Worm (Caenorhabditis elegans) whole organism, L1 larva: ENCODE results near the gene mrps-14.

Source experiments
- C16A3.4 ChIP-seq: fragments of 150-350 bp; optimal IDR thresholded peaks from 2 replicates; lab custom pipeline; 2014; ENCODE audit warnings: missing biosample characterization, missing genetic modification characterization
- Y116A8C.19 ChIP-seq: sonication (generic microtip); optimal IDR thresholded peaks from 2 replicates; lab custom pipeline; 2016; ENCODE audit warnings: missing compliant biosample characterization, missing genetic modification characterization, borderline replicate concordance
- blmp-1 ChIP-seq: fragments of 150-350 bp; optimal IDR thresholded peaks from 2 replicates; lab custom pipeline; 2014; ENCODE audit warnings: missing biosample characterization, missing genetic modification characterization
- ceh-63 ChIP-seq: fragments of 200-800 bp; sonication (Bioruptor generic); optimal IDR thresholded peaks from 2 replicates; lab custom pipeline; 2018; ENCODE audit warnings: mild to moderate bottlenecking, missing genetic modification characterization, missing compliant biosample characterization
- ceh-82 ChIP-seq, 3 experiments: fragments of 150-350 bp in 1 of 3; sonication (generic microtip) in 2 of 3; optimal IDR thresholded peaks; 2 replicates each; lab custom pipeline; 2014 to 2017; ENCODE audit warnings: missing biosample characterization in 3 of 3, missing genetic modification characterization in 3 of 3
- ceh-90 ChIP-seq: sonication (generic microtip); optimal IDR thresholded peaks from 2 replicates; lab custom pipeline; 2016; ENCODE audit warnings: missing genetic modification characterization, missing compliant biosample characterization
- dsc-1 ChIP-seq: sonication (generic microtip); optimal IDR thresholded peaks from 2 replicates; lab custom pipeline; 2016; ENCODE audit warnings: mild to moderate bottlenecking, missing genetic modification characterization, missing compliant biosample characterization
- efl-1 ChIP-seq, 4 experiments: fragments of 150-350 bp; optimal IDR thresholded peaks in 3 of 4; peaks in 1 of 4; 1 replicate in 1 of 4; 2 replicates in 3 of 4; lab custom pipeline; 2014; ENCODE audit warnings: missing biosample characterization in 2 of 4, missing genetic modification characterization in 2 of 4, missing genetic modification reagents in 2 of 4
- egl-13 ChIP-seq: sonication (generic microtip); optimal IDR thresholded peaks from 2 replicates; lab custom pipeline; 2016; ENCODE audit warnings: missing genotype, missing genetic modification reagents, missing genetic modification characterization, missing compliant biosample characterization
- elt-2 ChIP-seq: sonication (generic microtip); optimal IDR thresholded peaks from 2 replicates; lab custom pipeline; 2016; ENCODE audit warnings: missing genetic modification characterization, mild to moderate bottlenecking, inconsistent platforms, missing compliant biosample characterization, missing genetic modification reagents
- elt-3 ChIP-seq, 6 experiments: fragments of 150-350 bp in 1 of 6; sonication (generic microtip); optimal IDR thresholded peaks; 2 replicates each; lab custom pipeline; 2017 to 2018; ENCODE audit warnings: missing biosample characterization in 6 of 6, missing genetic modification characterization in 6 of 6, inconsistent platforms in 1 of 6
- fkh-8 ChIP-seq: sonication (generic microtip); optimal IDR thresholded peaks from 2 replicates; lab custom pipeline; 2016; ENCODE audit warnings: mild to moderate bottlenecking, missing genetic modification characterization, missing compliant biosample characterization
- irx-1 ChIP-seq: sonication (generic microtip); optimal IDR thresholded peaks from 2 replicates; lab custom pipeline; 2016; ENCODE audit warnings: missing genetic modification characterization, missing compliant biosample characterization
- jun-1 ChIP-seq: fragments of 150-350 bp; optimal IDR thresholded peaks from 2 replicates; lab custom pipeline; 2014; ENCODE audit warnings: missing biosample characterization, missing genetic modification reagents, missing genetic modification characterization
- lin-14 ChIP-seq: fragments of 200-800 bp; sonication (Bioruptor generic); optimal IDR thresholded peaks from 2 replicates; lab custom pipeline; 2018; ENCODE audit warnings: mild to moderate bottlenecking, missing genetic modification characterization, moderate library complexity, missing compliant biosample characterization
- lin-15B ChIP-seq: fragments of 150-350 bp; sonication (generic microtip); optimal IDR thresholded peaks from 3 replicates; lab custom pipeline; 2014; ENCODE audit warnings: missing biosample characterization, missing genetic modification characterization
- lin-35 ChIP-seq, 2 experiments: fragments of 150-350 bp; optimal IDR thresholded peaks; 2 replicates each; lab custom pipeline; 2014; ENCODE audit warnings: missing biosample characterization in 2 of 2, missing genetic modification characterization in 2 of 2, missing genetic modification reagents in 2 of 2
- lsy-2 ChIP-seq, 2 experiments: fragments of 150-350 bp; optimal IDR thresholded peaks; 2 replicates each; lab custom pipeline; 2014; ENCODE audit warnings: missing biosample characterization in 2 of 2, missing genetic modification characterization in 2 of 2
- mdl-1 ChIP-seq, 2 experiments: fragments of 150-350 bp; optimal IDR thresholded peaks; 2 replicates each; lab custom pipeline; 2014 to 2017; ENCODE audit warnings: missing biosample characterization in 2 of 2, missing genetic modification characterization in 2 of 2, inconsistent platforms in 1 of 2
- nhr-20 ChIP-seq: sonication (generic microtip); optimal IDR thresholded peaks from 2 replicates; lab custom pipeline; 2016; ENCODE audit warnings: mild to moderate bottlenecking, missing genetic modification characterization, missing compliant biosample characterization
- nhr-28 ChIP-seq: fragments of 150-350 bp; optimal IDR thresholded peaks from 2 replicates; lab custom pipeline; 2014; ENCODE audit warnings: missing biosample characterization, missing genetic modification characterization
- nhr-47 ChIP-seq: sonication (generic microtip); optimal IDR thresholded peaks from 2 replicates; lab custom pipeline; 2016; ENCODE audit warnings: mild to moderate bottlenecking, missing genetic modification characterization, moderate library complexity, missing compliant biosample characterization
- nhr-71 ChIP-seq: sonication (generic microtip); optimal IDR thresholded peaks from 2 replicates; lab custom pipeline; 2016; ENCODE audit warnings: mild to moderate bottlenecking, missing genetic modification characterization, moderate library complexity, missing compliant biosample characterization
- rnt-1 ChIP-seq: sonication (generic microtip); optimal IDR thresholded peaks from 2 replicates; lab custom pipeline; 2016; ENCODE audit warnings: mild to moderate bottlenecking, missing genetic modification characterization, moderate library complexity, missing compliant biosample characterization
- snpc-4 ChIP-seq: fragments of 150-350 bp; optimal IDR thresholded peaks from 2 replicates; lab custom pipeline; 2014; ENCODE audit warnings: missing biosample characterization, missing genetic modification characterization
- snu-23 ChIP-seq: sonication (generic microtip); optimal IDR thresholded peaks from 2 replicates; lab custom pipeline; 2016; ENCODE audit warnings: missing genetic modification characterization, missing compliant biosample characterization
- sox-4 ChIP-seq: sonication (generic microtip); optimal IDR thresholded peaks from 2 replicates; lab custom pipeline; 2016; ENCODE audit warnings: missing genetic modification characterization, missing compliant biosample characterization
- sup-37 ChIP-seq: fragments of 200-800 bp; sonication (Bioruptor generic); optimal IDR thresholded peaks from 2 replicates; lab custom pipeline; 2018; ENCODE audit warnings: mild to moderate bottlenecking, missing genetic modification characterization, missing compliant biosample characterization
- tlp-1 ChIP-seq: fragments of 150-350 bp; optimal IDR thresholded peaks from 2 replicates; lab custom pipeline; 2014; ENCODE audit warnings: missing biosample characterization, missing genetic modification characterization
- unc-130 ChIP-seq: fragments of 150-350 bp; optimal IDR thresholded peaks from 2 replicates; lab custom pipeline; 2017; ENCODE audit warnings: missing biosample characterization, missing genetic modification characterization, inconsistent platforms
- ztf-4 ChIP-seq: fragments of 150-350 bp; optimal IDR thresholded peaks from 2 replicates; lab custom pipeline; 2014; ENCODE audit warnings: missing biosample characterization, missing genetic modification characterization

mrps-14 gene

DNA sequence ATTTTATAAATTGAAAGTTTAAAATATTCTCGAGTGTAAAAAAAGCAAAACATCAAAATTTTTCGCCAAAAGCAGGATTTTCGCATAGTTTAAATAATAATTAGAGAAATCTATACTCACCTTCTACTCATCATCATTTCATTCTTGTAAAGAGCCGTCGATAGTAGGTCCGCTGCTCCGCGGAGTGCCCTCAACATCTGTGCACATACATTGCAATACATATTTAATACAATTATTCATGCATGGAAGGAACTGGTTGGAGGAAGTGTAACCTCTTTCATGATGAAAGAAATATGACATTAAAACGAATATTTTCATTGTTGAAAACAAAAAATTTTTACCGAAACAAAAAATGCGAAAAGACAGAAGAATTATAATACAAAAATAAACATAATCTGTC is at the start of gene mrps-14:
mrps-14 (minus strand) TSS at position 197 of the 400 bp plus-strand sequence.
- TF ChIP-seq mdl-1 (tag; optimal IDR thresholded peaks at IDR 0.05; lab: Kevin White, UChicago) = no peak

DNA sequence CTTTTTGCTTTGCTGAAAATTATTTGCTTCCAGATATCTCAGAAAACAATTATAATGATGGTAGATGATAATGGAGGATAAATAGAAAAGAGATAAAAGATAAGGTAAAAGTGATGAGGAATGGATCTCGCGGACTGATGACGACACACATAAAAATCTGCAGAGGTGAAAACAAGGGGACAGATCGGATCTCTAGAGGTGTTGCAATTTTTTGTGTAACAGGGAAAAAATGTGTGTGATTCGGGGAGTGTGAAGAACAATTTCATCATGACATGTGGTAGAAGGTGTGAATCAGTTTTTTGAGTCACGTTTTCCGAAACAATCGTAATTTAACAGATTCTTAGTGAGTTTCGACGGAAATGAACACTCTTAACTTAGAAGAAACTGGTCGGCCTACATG is 46.6 kb upstream of the mrps-14 start:
- no peak for TF ChIP-seq nhr-47
- TF ChIP-seq elt-3 (tag; optimal IDR thresholded peaks at IDR 0.05; lab: Kevin White, UChicago) = peak in 1 of 6 experiments; percentile 29
- peak; percentile 45 for TF ChIP-seq unc-130 (tag; lab: Kevin White, UChicago)
- TF ChIP-seq lin-14 (GFP tag; lab: Kevin White, UChicago) = peak; percentile 67
- TF ChIP-seq rnt-1 (tag; lab: Kevin White, UChicago) = peak; percentile 44
- TF ChIP-seq lsy-2 (tag; optimal IDR thresholded peaks at IDR 0.05; lab: Kevin White, UChicago) = peak in 1 of 2 experiments; percentile 1
- TF ChIP-seq ceh-82 (tag; optimal IDR thresholded peaks at IDR 0.05; lab: Kevin White, UChicago) = no peak
- TF ChIP-seq blmp-1 (tag; lab: Kevin White, UChicago) = peak; percentile 91
- TF ChIP-seq snu-23 (GFP tag; lab: Kevin White, UChicago) = peak; percentile 29
- no peak for TF ChIP-seq tlp-1 (tag; lab: Kevin White, UChicago)
- TF ChIP-seq nhr-71 (tag; lab: Kevin White, UChicago) = peak; percentile 53
- TF ChIP-seq nhr-20 = peak; percentile 2

DNA sequence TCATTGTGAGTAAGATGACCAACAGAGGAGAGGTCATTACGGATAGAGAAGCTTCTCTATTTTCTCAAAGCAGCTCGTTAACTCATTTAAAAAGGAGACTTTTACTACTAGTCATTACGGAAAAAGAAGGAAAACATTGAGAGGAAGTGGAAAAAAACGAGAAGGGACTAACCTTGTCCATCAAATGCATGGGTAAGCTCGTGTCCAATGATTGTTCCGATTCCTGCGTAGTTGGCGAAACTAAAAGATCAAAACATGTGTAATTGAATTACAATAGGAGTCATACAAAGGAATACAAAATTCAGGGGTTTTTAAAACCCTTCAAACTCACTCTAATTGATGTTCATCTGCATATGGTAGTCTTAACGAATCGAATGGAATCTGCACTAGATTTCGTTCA is 42.7 kb upstream of the mrps-14 start:
- TF ChIP-seq nhr-47 = no peak

DNA sequence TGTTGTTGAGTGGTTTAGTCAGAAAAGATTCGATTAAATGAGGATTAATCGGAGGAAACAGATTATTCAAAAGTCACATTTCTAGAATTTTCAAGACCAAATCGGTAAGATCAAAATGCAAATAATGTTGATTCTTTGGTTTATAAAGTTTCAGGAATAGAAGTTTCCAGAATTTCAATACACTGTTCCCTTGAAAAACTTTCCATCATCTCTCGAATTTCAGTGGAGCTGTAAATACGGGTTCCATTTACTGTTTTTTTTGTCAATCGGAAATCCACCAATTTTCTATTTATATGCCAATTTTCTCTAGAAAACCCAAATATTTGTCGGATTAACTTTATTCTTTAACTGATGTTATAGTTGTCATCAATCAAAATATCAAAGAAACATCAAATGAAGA is 40.9 kb upstream of the mrps-14 start:
- peak; percentile 56 for TF ChIP-seq dsc-1
- TF ChIP-seq snu-23 (GFP tag; lab: Kevin White, UChicago) = no peak
- peak; percentile 33 for TF ChIP-seq fkh-8 (tag; lab: Kevin White, UChicago)
- TF ChIP-seq, all 84 proteins: peak for 2

DNA sequence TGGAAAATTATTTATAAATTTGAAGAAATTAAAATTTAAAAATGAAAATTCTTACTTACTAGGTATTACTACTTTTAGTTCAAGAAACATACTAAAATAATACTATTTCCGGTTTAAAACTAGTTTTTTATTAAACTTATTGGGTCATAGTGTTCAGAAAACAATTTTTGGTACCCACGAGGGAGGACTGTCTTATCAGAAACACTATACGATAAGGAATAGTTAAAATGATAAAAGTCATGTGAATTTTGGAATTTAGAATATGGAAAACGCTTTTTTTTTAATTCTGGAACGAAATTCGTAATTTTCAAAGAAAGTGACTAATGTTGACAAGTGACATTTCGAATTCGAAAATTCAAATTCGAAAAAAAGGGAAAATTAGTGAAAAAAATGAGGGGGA is 39.4 kb upstream of the mrps-14 start:
- TF ChIP-seq elt-2 = peak; percentile 72
- no peak for TF ChIP-seq sup-37 (GFP tag; lab: Kevin White, UChicago)
- TF ChIP-seq efl-1 (optimal IDR thresholded peaks at IDR 0.05; lab: Kevin White, UChicago) = no peak
- peak in 1 of 2 experiments; percentile 58 for TF ChIP-seq efl-1 (GFP tag; optimal IDR thresholded peaks at IDR 0.05 in 1 of 2; lab: Kevin White, UChicago)
- peak in 1 of 2 experiments; percentile 12 for TF ChIP-seq lin-35 (GFP tag; optimal IDR thresholded peaks at IDR 0.05; lab: Kevin White, UChicago)

DNA sequence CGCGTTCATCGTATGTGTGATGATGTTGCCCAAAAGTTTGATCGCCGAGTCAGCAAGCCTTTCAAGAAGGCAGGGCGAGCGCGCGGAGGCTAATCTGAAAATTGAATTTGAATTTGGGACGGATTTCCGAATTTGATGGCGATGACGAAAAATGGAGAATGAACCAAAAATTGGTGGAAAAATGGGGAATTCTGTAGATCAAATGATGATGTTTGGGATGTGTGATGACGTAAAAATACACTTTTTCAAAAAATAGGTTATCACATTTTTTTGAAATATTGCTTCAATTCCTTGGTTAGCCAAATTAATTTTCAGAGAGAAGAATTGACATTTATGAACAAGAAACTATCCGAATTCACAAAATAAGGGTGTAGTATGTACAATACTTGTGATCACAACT is 37.3 kb upstream of the mrps-14 start, which contains the start of gene ZK971.1:
ZK971.1 (minus strand) TSS at position 101 of the 400 bp plus-strand sequence.
- no peak for TF ChIP-seq snpc-4 (tag; lab: Kevin White, UChicago)
- TF ChIP-seq jun-1 (tag; lab: Kevin White, UChicago) = no peak
- TF ChIP-seq C16A3.4 = no peak
- no peak for TF ChIP-seq Y116A8C.19 (tag; lab: Kevin White, UChicago)
- no peak for TF ChIP-seq nhr-28
- no peak for TF ChIP-seq blmp-1 (tag; lab: Kevin White, UChicago)
- TF ChIP-seq sox-4 (tag; lab: Kevin White, UChicago) = no peak
- no peak for TF ChIP-seq nhr-71 (tag; lab: Kevin White, UChicago)
- no peak for TF ChIP-seq ceh-90 (tag; lab: Kevin White, UChicago)
- TF ChIP-seq ceh-63 = no peak
- TF ChIP-seq fkh-8 (tag; lab: Kevin White, UChicago) = no peak
- no peak for TF ChIP-seq irx-1 (tag; lab: Kevin White, UChicago)
- no peak for TF ChIP-seq ztf-4
- no peak for TF ChIP-seq sup-37 (GFP tag; lab: Kevin White, UChicago)
- no peak for TF ChIP-seq egl-13 (tag; lab: Kevin White, UChicago)
- no peak for TF ChIP-seq lin-15B (tag; lab: Kevin White, UChicago)
- no peak for TF ChIP-seq efl-1 (optimal IDR thresholded peaks at IDR 0.05; lab: Kevin White, UChicago)
- TF ChIP-seq efl-1 (GFP tag; optimal IDR thresholded peaks at IDR 0.05 in 1 of 2; lab: Kevin White, UChicago) = no peak
